Worm (Caenorhabditis elegans) whole organism, young adult: Measurements from ENCODE around the gene prdm-14.

ENCODE experiments used
- F33H1.4 ChIP-seq: fragments of 200-800 bp; sonication (Bioruptor generic); IDR thresholded peaks from 2 replicates; pipeline ENCODE4 v1.3.6; 2022; ENCODE audit warnings: missing genetic modification reagents, missing genetic modification characterization, missing compliant biosample characterization
- F37B4.10 ChIP-seq: fragments of 200-800 bp; sonication (Bioruptor generic); IDR thresholded peaks from 2 replicates; pipeline ENCODE4 v1.3.6; 2022; ENCODE audit warnings: missing genetic modification characterization, missing compliant biosample characterization
- F52B5.7 ChIP-seq: sonication (generic microtip); optimal IDR thresholded peaks from 2 replicates; lab custom pipeline; 2016; ENCODE audit warnings: mild to moderate bottlenecking, missing genetic modification characterization, missing compliant biosample characterization
- F57A8.1 ChIP-seq: fragments of 200-800 bp; sonication (Bioruptor generic); optimal IDR thresholded peaks from 2 replicates; lab custom pipeline; 2018; ENCODE audit warnings: mild to moderate bottlenecking, missing genetic modification characterization, moderate library complexity, missing compliant biosample characterization
- Y56A3A.18 ChIP-seq: fragments of 200-800 bp; sonication (Bioruptor generic); IDR thresholded peaks from 2 replicates; pipeline ENCODE4 v1.3.6; 2022; ENCODE audit warnings: missing genetic modification reagents, missing genetic modification characterization, missing compliant biosample characterization
- Y79H2A.3 ChIP-seq: fragments of 200-800 bp; sonication (Bioruptor generic); conservative IDR thresholded peaks from 2 replicates; pipeline ENCODE4 v1.3.6; 2022; ENCODE audit warnings: missing genetic modification reagents, missing genetic modification characterization, missing compliant biosample characterization
- akir-1 ChIP-seq: fragments of 200-800 bp; sonication (Bioruptor generic); optimal IDR thresholded peaks from 2 replicates; lab custom pipeline; 2018; ENCODE audit warnings: mild to moderate bottlenecking, missing genetic modification characterization, moderate library complexity, missing compliant biosample characterization
- ama-1 ChIP-seq, 3 experiments: fragments of 150-350 bp in 1 of 3; sonication (generic microtip) in 2 of 3; optimal IDR thresholded peaks; 2 replicates each; lab custom pipeline; 2014 to 2018; ENCODE audit warnings: missing biosample characterization in 2 of 3, missing genetic modification characterization in 2 of 3, missing genetic modification reagents in 2 of 3
- aptf-2 ChIP-seq: fragments of 200-800 bp; sonication (Bioruptor generic); conservative IDR thresholded peaks from 2 replicates; pipeline ENCODE4 v1.3.6; 2022; ENCODE audit warnings: missing genetic modification reagents, missing genetic modification characterization, missing compliant biosample characterization
- aptf-3 ChIP-seq: fragments of 200-800 bp; sonication (Bioruptor generic); IDR thresholded peaks from 2 replicates; pipeline ENCODE4 v1.3.6; 2022; ENCODE audit warnings: missing genetic modification characterization, missing compliant biosample characterization
- atf-7 ChIP-seq: sonication (generic microtip); optimal IDR thresholded peaks from 2 replicates; lab custom pipeline; 2017; ENCODE audit warnings: mild to moderate bottlenecking, missing genetic modification characterization, missing compliant biosample characterization
- bed-1 ChIP-seq: fragments of 200-800 bp; sonication (Bioruptor generic); IDR thresholded peaks from 2 replicates; pipeline ENCODE4 v1.3.6; 2022; ENCODE audit warnings: missing genetic modification reagents, missing genetic modification characterization, missing compliant biosample characterization
- cebp-2 ChIP-seq: fragments of 200-800 bp; sonication (Bioruptor generic); IDR thresholded peaks from 2 replicates; pipeline ENCODE4 v1.3.6; 2022; ENCODE audit warnings: missing genetic modification characterization, missing compliant biosample characterization
- ceh-79 ChIP-seq: sonication (generic microtip); optimal IDR thresholded peaks from 2 replicates; lab custom pipeline; 2017; ENCODE audit warnings: mild to moderate bottlenecking, missing genetic modification characterization, missing compliant biosample characterization
- dox-1 ChIP-seq: fragments of 200-800 bp; sonication (Bioruptor generic); IDR thresholded peaks from 2 replicates; pipeline ENCODE4 v1.3.6; 2022; ENCODE audit warnings: missing genetic modification reagents, missing genetic modification characterization, missing compliant biosample characterization
- efl-1 ChIP-seq: fragments of 150-350 bp; optimal IDR thresholded peaks from 2 replicates; lab custom pipeline; 2014; ENCODE audit warnings: missing biosample characterization, missing genetic modification reagents, missing genetic modification characterization
- egrh-3 ChIP-seq: fragments of 200-800 bp; sonication (Bioruptor generic); IDR thresholded peaks from 2 replicates; pipeline ENCODE4 v1.3.6; 2022; ENCODE audit warnings: missing genetic modification reagents, missing genetic modification characterization, missing compliant biosample characterization
- let-607 ChIP-seq, 2 experiments: fragments of 200-800 bp in 1 of 2; sonication (Bioruptor generic) in 1 of 2; sonication (generic microtip) in 1 of 2; optimal IDR thresholded peaks; 2 replicates each; lab custom pipeline; 2016 to 2018; ENCODE audit warnings: mild to moderate bottlenecking in 2 of 2, missing compliant biosample characterization in 2 of 2, missing genetic modification characterization in 2 of 2, moderate library complexity in 2 of 2, missing genotype in 1 of 2
- madf-10 ChIP-seq: sonication (generic microtip); optimal IDR thresholded peaks from 2 replicates; lab custom pipeline; 2016; ENCODE audit warnings: mild to moderate bottlenecking, missing genetic modification characterization, missing compliant biosample characterization
- madf-8 ChIP-seq: fragments of 200-800 bp; sonication (Bioruptor generic); conservative IDR thresholded peaks from 2 replicates; pipeline ENCODE4 v1.3.6; 2022; ENCODE audit warnings: missing genetic modification reagents, missing genetic modification characterization, missing compliant biosample characterization
- mxl-1 ChIP-seq: sonication (generic microtip); optimal IDR thresholded peaks from 2 replicates; lab custom pipeline; 2016; ENCODE audit warnings: missing genetic modification characterization, missing compliant biosample characterization
- nhr-27 ChIP-seq: fragments of 200-800 bp; sonication (Bioruptor generic); optimal IDR thresholded peaks from 2 replicates; lab custom pipeline; 2018; ENCODE audit warnings: mild to moderate bottlenecking, missing genetic modification characterization, moderate library complexity, missing compliant biosample characterization
- nhr-80 ChIP-seq: sonication (generic microtip); optimal IDR thresholded peaks from 2 replicates; lab custom pipeline; 2016; ENCODE audit warnings: missing genetic modification characterization, missing compliant biosample characterization
- pha-4 ChIP-seq: fragments of 150-350 bp; sonication (generic microtip); optimal IDR thresholded peaks from 2 replicates; lab custom pipeline; 2014; ENCODE audit warnings: missing biosample characterization, missing genetic modification reagents, missing genetic modification characterization
- snpc-4 ChIP-seq, 5 experiments: fragments of 150-350 bp in 1 of 5; sonication (generic microtip) in 4 of 5; optimal IDR thresholded peaks; 2 replicates each; lab custom pipeline; 2014 to 2018; ENCODE audit warnings: missing genetic modification characterization in 5 of 5, missing biosample characterization in 3 of 5, antibody characterized with exemption in 2 of 5, mild to moderate bottlenecking in 2 of 5, missing compliant biosample characterization in 2 of 5, missing genotype in 2 of 5, moderate library complexity in 2 of 5, missing genetic modification reagents in 1 of 5
- unc-130 ChIP-seq: sonication (generic microtip); optimal IDR thresholded peaks from 2 replicates; lab custom pipeline; 2016; ENCODE audit warnings: missing genetic modification reagents, missing genetic modification characterization, missing compliant biosample characterization
- unc-62 ChIP-seq: fragments of 150-350 bp; optimal IDR thresholded peaks from 2 replicates; lab custom pipeline; 2014; ENCODE audit warnings: missing biosample characterization, missing genetic modification reagents, missing genetic modification characterization
- ztf-28 ChIP-seq: fragments of 200-800 bp; sonication (Bioruptor generic); IDR thresholded peaks from 2 replicates; pipeline ENCODE4 v1.3.6; 2022; ENCODE audit warnings: missing genetic modification reagents, missing genetic modification characterization, missing compliant biosample characterization

prdm-14 gene

DNA sequence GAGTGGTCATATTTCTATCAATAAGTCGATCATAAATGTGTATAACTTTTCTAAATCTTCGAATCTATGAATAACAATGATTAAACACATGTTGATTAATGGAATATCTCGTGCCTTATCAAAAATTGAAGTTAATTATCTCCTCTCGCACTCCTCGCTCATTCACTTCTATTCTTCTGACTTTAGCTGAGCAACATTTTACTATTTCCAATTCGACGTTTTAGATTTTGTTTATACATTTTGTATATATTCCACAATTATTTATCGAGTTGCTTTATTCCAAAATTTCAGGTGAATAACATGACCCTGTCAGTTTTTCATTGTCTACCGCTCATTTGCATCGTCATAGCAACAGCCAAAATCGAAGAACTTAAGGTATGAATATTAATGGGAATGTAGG, 18.7 kb upstream of the prdm-14 start, which contains the start of gene T25B6.3:
Gene T25B6.3, plus strand, starts transcription at position 301 of the 400 bp plus-strand sequence.
- TF ChIP-seq unc-130 (no peak), egrh-3 (GFP tag; lab: Robert Waterston, UW) (no peak), unc-62 (GFP tag; lab: Kevin White, UChicago) (no peak), F52B5.7 (no peak), F57A8.1 (GFP tag; lab: Kevin White, UChicago) (no peak), bed-1 (no peak), akir-1 (no peak), atf-7 (tag; lab: Kevin White, UChicago) (no peak), aptf-3 (GFP tag; lab: Robert Waterston, UW) (no peak), mxl-1 (tag; lab: Kevin White, UChicago) (no peak)
- TF ChIP-seq, all 124 proteins: peak for 0

DNA sequence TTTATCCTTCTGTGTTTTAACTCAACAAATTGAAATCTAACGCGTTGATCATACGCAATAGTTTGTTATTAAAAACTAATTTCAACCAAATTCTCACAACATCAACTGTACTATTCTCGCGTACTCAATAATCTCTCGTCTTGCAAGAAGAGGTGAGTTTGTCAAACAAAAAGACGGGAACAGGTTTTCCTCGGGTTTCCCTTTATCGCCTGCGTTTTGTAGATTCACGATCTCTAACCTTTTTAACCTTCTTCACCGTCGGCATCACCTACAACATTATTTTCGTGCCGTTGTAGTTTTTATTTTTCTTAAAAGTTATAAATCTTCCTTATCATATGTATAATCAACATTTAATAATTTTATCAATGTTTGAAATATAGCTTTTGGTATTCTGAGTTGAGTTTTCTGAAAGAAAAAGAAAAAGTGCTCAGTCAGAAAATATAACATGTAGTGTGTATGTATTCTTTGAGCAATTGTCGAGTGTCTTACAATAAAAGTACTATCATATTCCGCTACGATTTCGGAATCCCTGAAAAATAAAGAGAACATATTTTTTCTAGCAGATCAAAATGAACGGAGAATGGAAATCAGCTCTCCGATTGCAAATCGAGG, 17.0 kb upstream of the prdm-14 start, which contains the start of gene snf-12:
Gene snf-12, plus strand, starts transcription at position 562 of the 612 bp plus-strand sequence.
- TF ChIP-seq pha-4 (tag; lab: Kevin White, UChicago) (no peak), efl-1 (GFP tag; lab: Kevin White, UChicago) (no peak)

- TF ChIP-seq nhr-80: peak; percentile 69
- no peak for TF ChIP-seq snpc-4 (GFP tag; optimal IDR thresholded peaks at IDR 0.05; lab: Kevin White, UChicago)
- TF ChIP-seq snpc-4 (tag; optimal IDR thresholded peaks at IDR 0.05; lab: Kevin White, UChicago): no peak
Measured at ce11 chrX:9034310-9034709, 11.7 kb upstream of the prdm-14 start, which contains the start of gene nep-22. nep-22 (plus strand) TSS chrX:9034554.

DNA sequence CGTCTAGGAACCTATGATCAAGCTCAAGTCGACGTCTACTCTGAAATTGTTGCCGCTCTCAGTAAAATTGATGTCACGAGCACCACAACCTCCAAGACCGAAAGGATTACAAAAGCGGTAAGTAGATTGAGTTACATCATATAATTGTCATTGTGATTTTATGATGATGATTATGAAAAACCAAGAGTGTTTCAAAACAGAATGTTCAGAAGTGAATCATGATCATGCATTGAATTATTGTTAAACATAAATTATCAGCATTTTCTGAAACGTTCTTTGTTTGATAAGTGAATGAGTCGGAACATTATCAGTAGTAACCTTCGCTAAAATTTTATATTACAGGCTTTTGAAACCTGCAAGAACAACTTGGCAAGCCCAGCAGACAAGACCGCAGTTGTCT, 10.9 kb upstream of the prdm-14 start:
- no peak for TF ChIP-seq aptf-2 (GFP tag; lab: Robert Waterston, UW)
- peak; percentile 58 for TF ChIP-seq nhr-80
- TF ChIP-seq F33H1.4: no peak
- TF ChIP-seq, all 124 proteins: peak for 1

DNA sequence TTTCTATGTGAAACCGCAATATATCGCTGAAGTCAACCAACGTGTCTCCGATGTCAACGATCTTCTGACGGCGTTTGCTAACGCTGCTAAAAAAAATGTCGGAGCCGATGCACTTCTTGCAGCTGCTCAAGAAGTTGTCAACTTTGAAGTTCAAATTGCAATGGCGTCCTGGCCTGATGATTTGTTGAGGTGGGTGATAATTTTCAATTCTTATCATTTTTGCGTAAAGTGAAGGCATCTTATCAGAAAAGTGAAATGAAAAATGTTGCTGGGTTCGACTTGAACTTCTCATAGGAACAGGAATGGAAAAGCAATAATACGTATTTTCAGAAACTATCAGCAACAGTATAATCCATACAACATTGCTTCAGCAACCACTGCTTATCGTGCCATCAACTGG, 9.8 kb upstream of the prdm-14 start:
- TF ChIP-seq F52B5.7 (no peak), dox-1 (GFP tag; lab: Robert Waterston, UW) (peak; percentile 29; the same call in 1 of the 2 replicates), nhr-80 (peak; percentile 64), Y79H2A.3 (GFP tag; lab: Robert Waterston, UW) (no peak)

DNA sequence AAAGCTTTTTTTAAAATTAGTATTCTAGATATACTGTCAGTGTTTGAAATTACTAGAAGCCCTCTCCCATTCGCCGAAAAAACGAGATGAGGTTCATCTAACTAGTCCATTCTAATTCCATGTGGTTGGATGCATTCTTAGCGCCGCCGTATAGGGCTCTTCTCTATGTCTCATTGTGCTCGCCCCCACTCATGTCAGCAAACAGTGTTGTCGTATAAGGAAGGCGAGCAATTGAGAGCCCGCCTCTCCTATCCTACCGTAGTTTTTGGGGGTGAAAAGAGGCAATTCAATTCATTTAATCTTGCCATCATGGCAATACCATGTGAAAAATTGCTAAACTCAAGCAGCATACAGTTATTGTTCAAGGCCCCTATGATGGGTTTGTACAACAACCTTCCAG, 2.6 kb downstream of the prdm-14 start, which contains the start of gene F47E1.20:
Gene F47E1.20, plus strand, starts transcription at position 301 of the 400 bp plus-strand sequence.
- TF ChIP-seq let-607 (tag; optimal IDR thresholded peaks at IDR 0.05; lab: Kevin White, UChicago): no peak
- no peak for TF ChIP-seq madf-8 (GFP tag; lab: Robert Waterston, UW)
- no peak for TF ChIP-seq cebp-2
- TF ChIP-seq Y56A3A.18: no peak
- TF ChIP-seq ztf-28 (GFP tag; lab: Robert Waterston, UW): no peak
- no peak for TF ChIP-seq madf-10
- no peak for TF ChIP-seq ama-1 (optimal IDR thresholded peaks at IDR 0.05; lab: Kevin White, UChicago)
- no peak for TF ChIP-seq ama-1 (GFP tag; optimal IDR thresholded peaks at IDR 0.05; lab: Kevin White, UChicago)
- TF ChIP-seq ceh-79 (tag; lab: Kevin White, UChicago): no peak
- no peak for TF ChIP-seq Y79H2A.3 (GFP tag; lab: Robert Waterston, UW)
- no peak for TF ChIP-seq F37B4.10
- TF ChIP-seq nhr-27: no peak
- TF ChIP-seq, all 124 proteins: peak for 0
